Fruit fly (Drosophila melanogaster) whole organism, embryonic: Measurements from ENCODE around the gene CG12773.
A peak's percentile ranks its signal among the peaks of the same experiment; 100 is the strongest.

Source experiments
- CG1024 ChIP-seq: fragments of 200-800 bp; sonication (Bioruptor generic); IDR thresholded peaks from 2 replicates; pipeline ENCODE4 v1.3.6; 2022; ENCODE audit warnings: missing biosample characterization, missing genetic modification characterization
- CG11093 ChIP-seq: fragments of 200-800 bp; sonication (Bioruptor generic); IDR thresholded peaks from 3 replicates; pipeline ENCODE4 v1.3.6; 2022; ENCODE audit warnings: missing biosample characterization, missing genetic modification characterization
- CG11723 ChIP-seq: fragments of 200-800 bp; sonication (Bioruptor generic); optimal IDR thresholded peaks from 2 replicates; lab custom pipeline; 2017; ENCODE audit warnings: missing biosample characterization, mild to moderate bottlenecking, missing genetic modification characterization
- CG12219 ChIP-seq: fragments of 200-800 bp; sonication (Bioruptor generic); optimal IDR thresholded peaks from 3 replicates; lab custom pipeline; 2018; ENCODE audit warnings: missing biosample characterization, mild to moderate bottlenecking, missing genetic modification characterization
- CG12744 ChIP-seq: fragments of 200-800 bp; sonication (Bioruptor generic); optimal IDR thresholded peaks from 2 replicates; lab custom pipeline; 2016; ENCODE audit warnings: missing biosample characterization, missing genetic modification characterization
- CG12769 ChIP-seq: fragments of 200-800 bp; sonication (Bioruptor generic); optimal IDR thresholded peaks from 2 replicates; lab custom pipeline; 2019; ENCODE audit warnings: missing biosample characterization, mild to moderate bottlenecking, missing genetic modification characterization, moderate library complexity
- CG13424 ChIP-seq: fragments of 200-800 bp; sonication (Bioruptor generic); optimal IDR thresholded peaks from 2 replicates; lab custom pipeline; 2019; ENCODE audit warnings: missing biosample characterization, mild to moderate bottlenecking, missing genetic modification characterization, moderate library complexity
- CG14050 ChIP-seq: fragments of 200-800 bp; sonication (Bioruptor generic); IDR thresholded peaks from 3 replicates; pipeline ENCODE4 v1.3.6; 2022; ENCODE audit warnings: missing biosample characterization, missing genetic modification characterization
- CG16815 ChIP-seq: fragments of 200-800 bp; sonication (Bioruptor generic); optimal IDR thresholded peaks from 3 replicates; lab custom pipeline; 2017; ENCODE audit warnings: missing biosample characterization, mild to moderate bottlenecking, missing genetic modification characterization
- CG18619 ChIP-seq: fragments of 200-800 bp; sonication (Bioruptor generic); optimal IDR thresholded peaks from 3 replicates; lab custom pipeline; 2017; ENCODE audit warnings: missing biosample characterization, mild to moderate bottlenecking, missing genetic modification characterization
- CG2875 ChIP-seq: fragments of 200-800 bp; sonication (Bioruptor generic); optimal IDR thresholded peaks from 2 replicates; lab custom pipeline; 2017; ENCODE audit warnings: missing biosample characterization, mild to moderate bottlenecking, missing genetic modification characterization, missing genetic modification reagents
- CG30020 ChIP-seq: fragments of 200-800 bp; optimal IDR thresholded peaks from 2 replicates; lab custom pipeline; 2019; ENCODE audit warnings: missing biosample characterization, mild to moderate bottlenecking, missing genetic modification characterization, moderate library complexity
- CG3407 ChIP-seq: fragments of 200-800 bp; sonication (Bioruptor generic); optimal IDR thresholded peaks from 2 replicates; lab custom pipeline; 2018; ENCODE audit warnings: missing biosample characterization, mild to moderate bottlenecking, missing genetic modification characterization
- CG43689 ChIP-seq: fragments of 200-800 bp; sonication (Bioruptor generic); IDR thresholded peaks from 2 replicates; pipeline ENCODE4 v1.3.6; 2022; ENCODE audit warnings: missing biosample characterization, missing genetic modification characterization
- Dbx ChIP-seq: fragments of 200-800 bp; sonication (Bioruptor generic); IDR thresholded peaks from 3 replicates; pipeline ENCODE4 v1.3.6; 2022; ENCODE audit warnings: missing biosample characterization, missing genetic modification characterization
- Deaf1 ChIP-seq: fragments of 200-800 bp; optimal IDR thresholded peaks from 3 replicates; lab custom pipeline; 2019; ENCODE audit warnings: missing biosample characterization, mild to moderate bottlenecking, missing genetic modification characterization, moderate library complexity
- E2f2 ChIP-seq: fragments of 200-800 bp; sonication (Bioruptor generic); IDR thresholded peaks from 2 replicates; pipeline ENCODE4 v1.3.6; 2022; ENCODE audit warnings: missing biosample characterization, missing genetic modification characterization
- HLHmδ ChIP-seq: fragments of 200-800 bp; sonication (Bioruptor generic); optimal IDR thresholded peaks from 2 replicates; lab custom pipeline; 2018; ENCODE audit warnings: missing biosample characterization, mild to moderate bottlenecking, missing genetic modification characterization, moderate library complexity
- Hr39 ChIP-seq: fragments of >200 bp; optimal IDR thresholded peaks from 2 replicates; lab custom pipeline; 2017
- Med ChIP-seq: fragments of 200-800 bp; sonication (Bioruptor generic); peaks from one replicate; lab custom pipeline; 2016; ENCODE audit warnings: missing biosample characterization, missing genetic modification characterization, mild to moderate bottlenecking, inconsistent platforms, moderate library complexity
- Mrtf ChIP-seq: fragments of 200-800 bp; sonication (Bioruptor generic); IDR thresholded peaks from 3 replicates; pipeline ENCODE4 v1.3.6; 2022; ENCODE audit warnings: missing biosample characterization, missing genetic modification characterization
- Optix ChIP-seq: fragments of 200-800 bp; sonication (Bioruptor generic); IDR thresholded peaks from 3 replicates; pipeline ENCODE4 v1.3.6; 2022; ENCODE audit warnings: missing biosample characterization, missing genetic modification characterization
- Rx ChIP-seq: fragments of 200-800 bp; sonication (Bioruptor generic); IDR thresholded peaks from 2 replicates; pipeline ENCODE4 v1.3.6; 2022; ENCODE audit warnings: missing biosample characterization, missing genetic modification characterization
- Xbp1 ChIP-seq: fragments of 200-800 bp; sonication (Bioruptor generic); optimal IDR thresholded peaks from 3 replicates; lab custom pipeline; 2016; ENCODE audit warnings: missing biosample characterization, mild to moderate bottlenecking, missing genetic modification characterization
- ash1 ChIP-seq: fragments of 200-800 bp; sonication (Bioruptor generic); optimal IDR thresholded peaks from 2 replicates; lab custom pipeline; 2018; ENCODE audit warnings: missing biosample characterization, mild to moderate bottlenecking, missing genetic modification characterization
- az2 ChIP-seq: fragments of 200-800 bp; sonication (Bioruptor generic); optimal IDR thresholded peaks from 3 replicates; lab custom pipeline; 2016; ENCODE audit warnings: missing biosample characterization, missing genetic modification characterization
- cg ChIP-seq: fragments of 200-800 bp; sonication (Bioruptor generic); optimal IDR thresholded peaks from 3 replicates; lab custom pipeline; 2019; ENCODE audit warnings: missing biosample characterization, mild to moderate bottlenecking, missing genetic modification characterization, moderate library complexity
- crol ChIP-seq: fragments of 200-800 bp; sonication (Bioruptor generic); IDR thresholded peaks from 2 replicates; pipeline ENCODE4 v1.3.6; 2022; ENCODE audit warnings: missing biosample characterization, missing genetic modification characterization
- dimm ChIP-seq: fragments of 200-800 bp; sonication (Bioruptor generic); IDR thresholded peaks from 2 replicates; pipeline ENCODE4 v1.3.6; 2022; ENCODE audit warnings: missing biosample characterization, missing genetic modification characterization
- dmrt99B ChIP-seq: fragments of 200-800 bp; sonication (Bioruptor generic); optimal IDR thresholded peaks from 2 replicates; lab custom pipeline; 2018; ENCODE audit warnings: missing biosample characterization, mild to moderate bottlenecking, missing genetic modification characterization, moderate library complexity
- hkb ChIP-seq, 2 experiments: fragments of 200-800 bp in 1 of 2; fragments of >200 bp in 1 of 2; sonication (Bioruptor generic) in 1 of 2; IDR thresholded peaks in 1 of 2; optimal IDR thresholded peaks in 1 of 2; 2 replicates each; pipeline versions ENCODE4 v1.3.6 to Lab custom; 2017 to 2022; ENCODE audit warnings: missing biosample characterization in 1 of 2, missing genetic modification characterization in 1 of 2
- pros ChIP-seq: fragments of 200-800 bp; sonication (Bioruptor generic); optimal IDR thresholded peaks from 3 replicates; lab custom pipeline; 2019; ENCODE audit warnings: missing biosample characterization, mild to moderate bottlenecking, missing genetic modification characterization, moderate library complexity
- pzg ChIP-seq: fragments of 200-800 bp; sonication (Bioruptor generic); optimal IDR thresholded peaks from 3 replicates; lab custom pipeline; 2018; ENCODE audit warnings: missing biosample characterization, mild to moderate bottlenecking, missing genetic modification characterization, moderate library complexity
- repo ChIP-seq: fragments of 200-800 bp; sonication (Bioruptor generic); optimal IDR thresholded peaks from 2 replicates; lab custom pipeline; 2016; ENCODE audit warnings: missing biosample characterization, missing genetic modification characterization
- sens ChIP-seq: fragments of 200-800 bp; sonication (Bioruptor generic); peaks from one replicate; lab custom pipeline; 2016; ENCODE audit warnings: missing biosample characterization, missing genetic modification characterization
- stwl ChIP-seq: fragments of 200-800 bp; sonication (Bioruptor generic); optimal IDR thresholded peaks from 3 replicates; lab custom pipeline; 2018; ENCODE audit warnings: missing biosample characterization, mild to moderate bottlenecking, missing genetic modification characterization, moderate library complexity
- tgo ChIP-seq: fragments of 200-800 bp; sonication (Bioruptor generic); IDR thresholded peaks from 3 replicates; pipeline ENCODE4 v1.3.6; 2022; ENCODE audit warnings: missing biosample characterization, missing genetic modification characterization
- tin ChIP-seq: fragments of 200-800 bp; sonication (Bioruptor generic); optimal IDR thresholded peaks from 3 replicates; lab custom pipeline; 2016; ENCODE audit warnings: missing biosample characterization, missing genetic modification characterization
- ttk ChIP-seq: fragments of 200-800 bp; sonication (Bioruptor generic); IDR thresholded peaks from 2 replicates; pipeline ENCODE4 v2.1.2; 2022; ENCODE audit warnings: missing biosample characterization, missing genetic modification characterization
- unc-4 ChIP-seq: fragments of 200-800 bp; sonication (Bioruptor generic); IDR thresholded peaks from 2 replicates; pipeline ENCODE4 v1.3.6; 2022; ENCODE audit warnings: missing biosample characterization, missing genetic modification characterization; ENCODE audit not compliant: partially characterized antibody
- zen ChIP-seq: fragments of 200-800 bp; sonication (Bioruptor generic); optimal IDR thresholded peaks from 3 replicates; lab custom pipeline; 2018; ENCODE audit warnings: missing biosample characterization, mild to moderate bottlenecking, missing genetic modification characterization, moderate library complexity

CG12773 gene

DNA sequence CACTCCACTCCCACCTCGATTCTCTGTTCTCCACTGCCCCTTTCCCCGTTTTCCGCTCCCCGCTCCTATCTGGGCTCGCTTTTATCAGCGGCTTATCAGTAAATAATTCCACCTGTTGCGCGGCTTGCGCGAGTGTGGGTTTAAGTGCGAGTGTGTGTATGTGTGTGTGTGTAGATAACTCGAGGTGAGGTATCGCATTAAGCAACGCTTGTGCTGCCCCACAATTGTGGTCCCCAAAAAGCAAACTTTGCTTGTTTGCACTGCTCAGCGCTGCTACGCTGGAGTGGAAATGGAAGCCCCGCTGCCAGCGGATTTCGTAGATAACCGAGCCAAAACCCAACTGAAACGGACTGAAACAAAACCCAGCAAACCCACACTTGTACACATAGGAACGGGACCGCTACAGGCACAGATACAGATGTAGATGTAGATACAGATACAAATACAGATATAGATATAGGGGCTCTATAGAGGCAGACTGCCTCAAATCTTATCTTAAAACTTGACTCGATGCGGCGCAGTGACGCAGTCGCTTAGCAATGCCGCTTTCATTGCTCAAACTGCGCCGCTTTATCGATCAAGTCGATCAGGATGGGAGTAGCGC is 33.5 kb upstream of the CG12773 start (continued):
- TF ChIP-seq CG13424 (tag; lab: Kevin White, UChicago) (peak; percentile 6), HLHmδ (GFP tag; lab: Kevin White, UChicago) (no peak), CG12219 (GFP tag; lab: Kevin White, UChicago) (no peak), sens (GFP tag; lab: Kevin White, UChicago) (peak; percentile 81), repo (GFP tag; lab: Kevin White, UChicago) (no peak), cg (GFP tag; lab: Kevin White, UChicago) (peak; percentile 65), E2f2 (GFP tag; lab: Robert Waterston, UW) (no peak), CG3407 (GFP tag; lab: Kevin White, UChicago) (peak; percentile 35), CG18619 (GFP tag; lab: Kevin White, UChicago) (peak; percentile 7), dimm (GFP tag; lab: Robert Waterston, UW) (no peak), CG2875 (GFP tag; lab: Kevin White, UChicago) (peak; percentile 47), Rx (GFP tag; lab: Robert Waterston, UW) (no peak), dmrt99B (tag; lab: Kevin White, UChicago) (peak; percentile 12), stwl (tag; lab: Kevin White, UChicago) (no peak)

DNA sequence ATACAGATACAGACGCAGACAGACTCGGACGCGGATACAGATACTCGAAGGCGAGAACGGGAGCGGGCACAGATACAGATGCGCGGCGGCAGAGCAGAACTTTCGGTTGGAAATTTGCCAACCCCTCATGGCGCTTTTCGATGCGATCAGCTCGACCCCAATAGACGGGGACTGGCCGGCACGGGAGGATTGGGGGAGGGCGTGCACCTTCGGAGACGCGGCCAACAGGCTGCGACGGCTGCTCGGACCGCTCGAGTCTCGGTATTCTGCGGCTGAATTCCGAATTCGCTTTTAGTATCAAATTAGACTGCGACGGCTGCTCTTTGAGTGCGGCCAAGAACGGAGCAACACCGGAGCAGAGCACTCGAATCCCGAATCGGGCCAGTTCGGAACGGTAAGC is 30.5 kb upstream of the CG12773 start:
- peak; percentile 61 for TF ChIP-seq Deaf1 (tag; lab: Kevin White, UChicago)
- TF ChIP-seq ttk (GFP tag; lab: Robert Waterston, UW) = no peak
- TF ChIP-seq Hr39 (lab: Kevin White, UChicago) = no peak
- no peak for TF ChIP-seq zen (tag; lab: Kevin White, UChicago)
- no peak for TF ChIP-seq az2 (GFP tag; lab: Kevin White, UChicago)
- no peak for TF ChIP-seq ash1 (GFP tag; lab: Kevin White, UChicago)
- no peak for TF ChIP-seq CG1024 (GFP tag; lab: Robert Waterston, UW)
- peak; percentile 82 for TF ChIP-seq CG12769 (tag; lab: Kevin White, UChicago)
- no peak for TF ChIP-seq Optix
- no peak for TF ChIP-seq pros
- TF ChIP-seq CG11723 (GFP tag; lab: Kevin White, UChicago) = no peak
- no peak for TF ChIP-seq CG11093
- no peak for TF ChIP-seq tgo (GFP tag; lab: Robert Waterston, UW)
- TF ChIP-seq pzg (GFP tag; lab: Kevin White, UChicago) = no peak
- TF ChIP-seq unc-4 (GFP tag; lab: Robert Waterston, UW) = no peak
- no peak for TF ChIP-seq CG30020
- peak; percentile 19 for TF ChIP-seq sens (GFP tag; lab: Kevin White, UChicago)
- no peak for TF ChIP-seq Dbx (GFP tag; lab: Robert Waterston, UW)
- no peak for TF ChIP-seq CG13424 (tag; lab: Kevin White, UChicago)
- no peak for TF ChIP-seq CG12744
- peak; percentile 21 for TF ChIP-seq Med (GFP tag; lab: Kevin White, UChicago)

DNA sequence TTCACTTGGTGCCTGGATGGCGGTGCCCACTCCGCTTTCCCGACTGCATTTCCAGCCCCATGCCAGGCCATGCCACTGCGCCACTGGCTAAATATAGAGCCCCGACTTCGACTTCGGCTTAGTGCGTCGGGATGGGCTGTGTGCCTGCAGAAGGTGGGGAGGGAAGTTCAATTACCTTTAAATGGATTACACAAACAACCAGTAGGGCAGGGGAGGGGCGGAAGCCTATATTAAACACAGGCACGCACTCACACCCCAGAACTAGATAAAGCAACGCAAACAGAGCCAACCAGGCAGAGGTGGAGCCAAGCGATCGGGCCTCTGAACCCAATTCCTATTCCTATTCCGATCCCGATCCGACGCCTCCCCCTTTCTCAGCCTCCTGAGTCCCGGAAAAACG is 28.7 kb upstream of the CG12773 start:
- TF ChIP-seq Xbp1 = no peak
- TF ChIP-seq CG43689 (GFP tag; lab: Robert Waterston, UW) = no peak
- TF ChIP-seq CG14050 (GFP tag; lab: Robert Waterston, UW) = no peak
- no peak for TF ChIP-seq Mrtf (GFP tag; lab: Robert Waterston, UW)
- no peak for TF ChIP-seq hkb (optimal IDR thresholded peaks at IDR 0.05; lab: Kevin White, UChicago)
- no peak for TF ChIP-seq hkb (GFP tag; IDR thresholded peaks at IDR 0.05; lab: Robert Waterston, UW)
- no peak for TF ChIP-seq tin (GFP tag; lab: Kevin White, UChicago)
- TF ChIP-seq crol = peak; percentile 63
- no peak for TF ChIP-seq CG16815
- TF ChIP-seq Med (GFP tag; lab: Kevin White, UChicago) = peak; percentile 40
